Fruit fly (Drosophila melanogaster): Measurements from ENCODE around the gene CG10747.

The CG10747 gene

DNA sequence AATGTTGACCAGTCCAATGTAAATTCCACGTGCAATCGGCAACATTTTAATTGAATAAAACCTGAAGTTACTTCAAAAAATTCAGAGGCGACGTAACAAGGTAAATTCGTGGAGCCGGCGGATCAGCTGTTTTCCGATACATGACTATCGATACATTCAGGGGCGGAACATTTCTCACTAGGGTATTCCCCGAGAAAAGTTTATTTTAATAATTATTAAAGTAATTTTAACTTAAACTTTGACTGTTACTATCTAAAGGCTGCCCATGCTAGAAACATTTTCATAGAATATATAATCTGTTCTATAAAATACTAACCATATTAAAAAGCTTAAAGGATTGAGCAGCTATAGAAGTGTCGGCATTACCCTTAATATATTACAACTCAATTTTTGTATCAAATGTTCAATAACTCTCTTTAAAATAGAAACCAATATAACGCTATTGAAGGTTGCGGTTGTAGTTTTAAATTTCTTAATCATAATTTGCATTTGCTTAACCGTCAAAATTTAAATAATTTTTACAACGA is 6.0 kb upstream of the CG10747 start, which contains the start of the genes mRpS18B and Kua (continued):
- TF ChIP-seq Sox15 (GFP tag; optimal IDR thresholded peaks at IDR 0.05) (no peak), CG7368 (GFP tag; optimal IDR thresholded peaks at IDR 0.05) (no peak), OdsH (GFP tag; optimal IDR thresholded peaks at IDR 0.05) (peak; percentile 36), CG11762 (GFP tag; optimal IDR thresholded peaks at IDR 0.05; ENCODE audit: insufficient read depth) (no peak), fd85E (GFP tag; optimal IDR thresholded peaks at IDR 0.05) (no peak), vri (GFP tag; optimal IDR thresholded peaks at IDR 0.05) (peak; percentile 41), spab (GFP tag; optimal IDR thresholded peaks at IDR 0.05) (no peak), CG6792 (GFP tag; optimal IDR thresholded peaks at IDR 0.05) (peak; percentile 13), Lpt (GFP tag; optimal IDR thresholded peaks at IDR 0.05) (no peak), fd59A (GFP tag; optimal IDR thresholded peaks at IDR 0.05) (no peak), Hr4 (GFP tag; optimal IDR thresholded peaks at IDR 0.05) (peak; percentile 49), Hr39 (GFP tag; optimal IDR thresholded peaks at IDR 0.05) (peak; percentile 17), CG11294 (GFP tag; IDR thresholded peaks at IDR 0.05) (no peak), esn (GFP tag; optimal IDR thresholded peaks at IDR 0.05) (peak; percentile 57), CG8632 (GFP tag; optimal IDR thresholded peaks at IDR 0.05) (peak; percentile 28), Met (GFP tag; optimal IDR thresholded peaks at IDR 0.05) (peak; percentile 29), Sox102F (GFP tag; optimal IDR thresholded peaks at IDR 0.05) (no peak), Eip93F (GFP tag; optimal IDR thresholded peaks at IDR 0.05) (no peak), Smox (GFP tag; optimal IDR thresholded peaks at IDR 0.05) (peak; percentile 43), Blimp-1 (GFP tag; optimal IDR thresholded peaks at IDR 0.05) (no peak)

DNA sequence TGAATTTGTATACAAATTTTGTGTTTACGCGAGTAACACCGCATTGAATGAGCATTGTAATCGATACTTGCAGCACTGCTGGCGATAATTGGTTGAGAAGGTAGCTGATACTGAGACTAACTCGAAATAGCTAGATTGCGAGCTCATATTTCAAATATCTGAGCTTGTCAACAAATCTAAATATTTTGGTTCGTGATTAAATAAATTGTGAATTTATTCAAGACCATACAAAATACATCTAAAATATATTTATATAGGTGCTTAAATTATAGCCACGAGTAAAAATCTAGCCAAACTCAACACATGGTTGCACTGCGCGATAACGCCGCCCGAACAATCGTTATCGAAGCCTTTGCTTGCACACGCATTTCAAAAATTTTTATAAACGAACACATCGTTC is 2.6 kb upstream of the CG10747 start, which contains the start of the genes Taf13 and nesd:
Gene Taf13, minus strand, starts transcription at position 56 of the 400 bp plus-strand sequence.
Gene nesd, plus strand, starts transcription at position 179 of the 400 bp plus-strand sequence.
- TF ChIP-seq ss (GFP tag; optimal IDR thresholded peaks at IDR 0.05) (peak in 1 of 2 experiments; percentile 42), Eip78C (GFP tag) (peak; percentile 84), achi (GFP tag; optimal IDR thresholded peaks at IDR 0.05) (peak; percentile 30), Sox15 (GFP tag; optimal IDR thresholded peaks at IDR 0.05) (no peak), lz (GFP tag; optimal IDR thresholded peaks at IDR 0.05) (peak; percentile 55), topi (GFP tag; optimal IDR thresholded peaks at IDR 0.05) (peak; percentile 41), CG11762 (GFP tag; optimal IDR thresholded peaks at IDR 0.05; ENCODE audit: insufficient read depth) (no peak), CG6792 (GFP tag; optimal IDR thresholded peaks at IDR 0.05) (peak; percentile 19), Hr38 (GFP tag; optimal IDR thresholded peaks at IDR 0.05) (no peak), dsx (GFP tag; optimal IDR thresholded peaks at IDR 0.05; ENCODE audit: poor library complexity, severe bottlenecking) (peak; percentile 12), CG6163 (GFP tag; IDR thresholded peaks at IDR 0.05) (no peak), Sox14 (GFP tag; optimal IDR thresholded peaks at IDR 0.05) (peak; percentile 47), fkh (GFP tag; optimal IDR thresholded peaks at IDR 0.05) (peak; percentile 66), esn (GFP tag; optimal IDR thresholded peaks at IDR 0.05) (peak; percentile 65), cyc (GFP tag; optimal IDR thresholded peaks at IDR 0.05) (peak; percentile 34), Lpt (GFP tag; optimal IDR thresholded peaks at IDR 0.05) (no peak), pdm3 (GFP tag; optimal IDR thresholded peaks at IDR 0.05) (peak; percentile 1), OdsH (GFP tag; optimal IDR thresholded peaks at IDR 0.05) (peak; percentile 45), Hr4 (GFP tag; optimal IDR thresholded peaks at IDR 0.05) (peak; percentile 36), CG10631 (GFP tag; optimal IDR thresholded peaks at IDR 0.05) (peak; percentile 18), CG31627 (GFP tag; optimal IDR thresholded peaks at IDR 0.05) (peak; percentile 39), Ets96B (tag; optimal IDR thresholded peaks at IDR 0.05) (peak; percentile 10), Smox (GFP tag; optimal IDR thresholded peaks at IDR 0.05) (peak; percentile 28), Ets21C (GFP tag; optimal IDR thresholded peaks at IDR 0.05) (peak; percentile 24), acj6 (GFP tag; optimal IDR thresholded peaks at IDR 0.05) (peak; percentile 1), Met (GFP tag; optimal IDR thresholded peaks at IDR 0.05) (peak; percentile 34), Hr39 (GFP tag; optimal IDR thresholded peaks at IDR 0.05) (peak; percentile 39), CG7368 (GFP tag; optimal IDR thresholded peaks at IDR 0.05) (no peak), CG3032 (tag; optimal IDR thresholded peaks at IDR 0.05) (peak; percentile 33), dac (GFP tag; optimal IDR thresholded peaks at IDR 0.05) (no peak), CG11902 (GFP tag; optimal IDR thresholded peaks at IDR 0.05) (no peak), CG6808 (GFP tag; optimal IDR thresholded peaks at IDR 0.05) (no peak)

Measured in whole organism, prepupa.